Fruit fly (Drosophila melanogaster) whole organism, prepupa: Measurements from ENCODE around the gene CG3009.
A peak's percentile ranks its signal among the peaks of the same experiment; 100 is the strongest.

Source experiments
- CG10631 ChIP-seq: fragments of 200-800 bp; sonication (Bioruptor generic); optimal IDR thresholded peaks from 2 replicates; lab custom pipeline; 2016; ENCODE audit warnings: missing biosample characterization, missing genetic modification characterization
- CG10669 ChIP-seq: fragments of 200-800 bp; sonication (Bioruptor generic); optimal IDR thresholded peaks from 3 replicates; lab custom pipeline; 2018; ENCODE audit warnings: missing biosample characterization, mild to moderate bottlenecking, missing genetic modification characterization, moderate library complexity
- CG11762 ChIP-seq: fragments of 200-800 bp; sonication (Bioruptor generic); optimal IDR thresholded peaks from 3 replicates; lab custom pipeline; 2016; ENCODE audit warnings: missing biosample characterization, missing genetic modification characterization; ENCODE audit not compliant: insufficient read depth
- CG11902 ChIP-seq: fragments of 200-800 bp; sonication (Bioruptor generic); optimal IDR thresholded peaks from 3 replicates; lab custom pipeline; 2016; ENCODE audit warnings: missing biosample characterization, missing genetic modification characterization
- CG3032 ChIP-seq: fragments of 200-800 bp; optimal IDR thresholded peaks from 2 replicates; lab custom pipeline; 2019; ENCODE audit warnings: missing biosample characterization, mild to moderate bottlenecking, missing genetic modification characterization, moderate library complexity
- CG31627 ChIP-seq: fragments of 200-800 bp; sonication (Bioruptor generic); optimal IDR thresholded peaks from 3 replicates; lab custom pipeline; 2016; ENCODE audit warnings: missing biosample characterization, missing genetic modification characterization
- CG3919 ChIP-seq: fragments of 200-800 bp; sonication (Bioruptor generic); optimal IDR thresholded peaks from 3 replicates; lab custom pipeline; 2016; ENCODE audit warnings: missing biosample characterization, missing genetic modification characterization
- CG4318 ChIP-seq: fragments of 200-800 bp; sonication (Bioruptor generic); optimal IDR thresholded peaks from 3 replicates; lab custom pipeline; 2017; ENCODE audit warnings: missing biosample characterization, mild to moderate bottlenecking, missing genetic modification characterization
- CG6163 ChIP-seq: fragments of 200-800 bp; sonication (Bioruptor generic); IDR thresholded peaks from 3 replicates; pipeline ENCODE4 v1.3.6; 2022; ENCODE audit warnings: missing biosample characterization, missing genetic modification characterization
- CG6276 ChIP-seq: fragments of 200-800 bp; sonication (Bioruptor generic); optimal IDR thresholded peaks from 2 replicates; lab custom pipeline; 2017; ENCODE audit warnings: missing biosample characterization, mild to moderate bottlenecking, missing genetic modification characterization
- CG6792 ChIP-seq: fragments of 200-800 bp; sonication (Bioruptor generic); optimal IDR thresholded peaks from 3 replicates; lab custom pipeline; 2016; ENCODE audit warnings: missing biosample characterization, missing genetic modification characterization
- CG6808 ChIP-seq: fragments of 200-800 bp; sonication (Bioruptor generic); optimal IDR thresholded peaks from 3 replicates; lab custom pipeline; 2017; ENCODE audit warnings: missing biosample characterization, missing genetic modification characterization, mild to moderate bottlenecking, moderate library complexity, missing genetic modification reagents
- CG7368 ChIP-seq: fragments of 200-800 bp; sonication (Bioruptor generic); optimal IDR thresholded peaks from 3 replicates; lab custom pipeline; 2016; ENCODE audit warnings: missing biosample characterization, missing genetic modification characterization
- CG8632 ChIP-seq: fragments of 200-800 bp; sonication (Bioruptor generic); optimal IDR thresholded peaks from 3 replicates; lab custom pipeline; 2016; ENCODE audit warnings: missing biosample characterization, missing genetic modification characterization
- Eip78C ChIP-seq: fragments of 200-800 bp; sonication (Bioruptor generic); peaks from one replicate; lab custom pipeline; 2016; ENCODE audit warnings: missing biosample characterization, missing genetic modification characterization
- Eip93F ChIP-seq: fragments of 200-800 bp; sonication (Bioruptor generic); optimal IDR thresholded peaks from 2 replicates; lab custom pipeline; 2016; ENCODE audit warnings: missing biosample characterization, mild to moderate bottlenecking, missing genetic modification characterization
- Ets21C ChIP-seq: fragments of 200-800 bp; sonication (Bioruptor generic); optimal IDR thresholded peaks from 3 replicates; lab custom pipeline; 2016; ENCODE audit warnings: missing biosample characterization, missing genetic modification characterization
- Ets96B ChIP-seq: fragments of 200-800 bp; optimal IDR thresholded peaks from 2 replicates; lab custom pipeline; 2019; ENCODE audit warnings: missing biosample characterization, mild to moderate bottlenecking, missing genetic modification characterization, moderate library complexity
- Gug ChIP-seq: fragments of 200-800 bp; sonication (Bioruptor generic); IDR thresholded peaks from 2 replicates; pipeline ENCODE4 v1.3.6; 2022; ENCODE audit warnings: missing biosample characterization, missing genetic modification characterization
- Hr38 ChIP-seq: sonication (Bioruptor generic); optimal IDR thresholded peaks from 2 replicates; lab custom pipeline; 2016; ENCODE audit warnings: missing biosample characterization, missing genetic modification characterization
- Hr4 ChIP-seq: fragments of 200-800 bp; sonication (Bioruptor generic); optimal IDR thresholded peaks from 3 replicates; lab custom pipeline; 2016; ENCODE audit warnings: missing biosample characterization, missing genetic modification characterization
- Lpt ChIP-seq: fragments of 200-800 bp; sonication (Bioruptor generic); optimal IDR thresholded peaks from 3 replicates; lab custom pipeline; 2016; ENCODE audit warnings: missing biosample characterization, missing genetic modification characterization
- Smox ChIP-seq: fragments of 200-800 bp; sonication (Bioruptor generic); optimal IDR thresholded peaks from 3 replicates; lab custom pipeline; 2016; ENCODE audit warnings: missing biosample characterization, missing genetic modification characterization
- Sox102F ChIP-seq: fragments of 200-800 bp; sonication (Bioruptor generic); optimal IDR thresholded peaks from 2 replicates; lab custom pipeline; 2016; ENCODE audit warnings: missing biosample characterization, mild to moderate bottlenecking, missing genetic modification characterization
- Sox14 ChIP-seq: fragments of 200-800 bp; sonication (Bioruptor generic); optimal IDR thresholded peaks from 3 replicates; lab custom pipeline; 2016; ENCODE audit warnings: missing biosample characterization, missing genetic modification characterization
- achi ChIP-seq: fragments of 200-800 bp; sonication (Bioruptor generic); optimal IDR thresholded peaks from 3 replicates; lab custom pipeline; 2016; ENCODE audit warnings: missing biosample characterization, missing genetic modification characterization
- acj6 ChIP-seq: fragments of 200-800 bp; sonication (Bioruptor generic); optimal IDR thresholded peaks from 3 replicates; lab custom pipeline; 2016; ENCODE audit warnings: missing biosample characterization, missing genetic modification characterization
- dac ChIP-seq: fragments of 200-800 bp; sonication (Bioruptor generic); optimal IDR thresholded peaks from 2 replicates; lab custom pipeline; 2017; ENCODE audit warnings: missing biosample characterization, mild to moderate bottlenecking, missing genetic modification characterization
- dsx ChIP-seq: fragments of 200-800 bp; optimal IDR thresholded peaks from 3 replicates; lab custom pipeline; 2019; ENCODE audit warnings: missing biosample characterization, mild to moderate bottlenecking, missing genetic modification characterization, moderate library complexity; ENCODE audit not compliant: poor library complexity, severe bottlenecking
- eg ChIP-seq: fragments of 200-800 bp; sonication (Bioruptor generic); IDR thresholded peaks from 3 replicates; pipeline ENCODE4 v1.3.6; 2022; ENCODE audit warnings: missing biosample characterization, missing genetic modification characterization
- esn ChIP-seq: fragments of 200-800 bp; sonication (Bioruptor generic); optimal IDR thresholded peaks from 2 replicates; lab custom pipeline; 2016; ENCODE audit warnings: missing biosample characterization, mild to moderate bottlenecking, missing genetic modification characterization, moderate library complexity
- fd85E ChIP-seq: fragments of 200-800 bp; sonication (Bioruptor generic); optimal IDR thresholded peaks from 3 replicates; lab custom pipeline; 2016; ENCODE audit warnings: missing biosample characterization, missing genetic modification characterization
- lz ChIP-seq: fragments of 200-800 bp; sonication (Bioruptor generic); optimal IDR thresholded peaks from 3 replicates; lab custom pipeline; 2016; ENCODE audit warnings: missing biosample characterization, missing genetic modification characterization
- net ChIP-seq: fragments of 200-800 bp; sonication (Bioruptor generic); optimal IDR thresholded peaks from 3 replicates; lab custom pipeline; 2016; ENCODE audit warnings: missing biosample characterization, missing genetic modification characterization
- pdm3 ChIP-seq: fragments of 200-800 bp; sonication (Bioruptor generic); optimal IDR thresholded peaks from 3 replicates; lab custom pipeline; 2016; ENCODE audit warnings: missing biosample characterization, missing genetic modification characterization
- spab ChIP-seq: fragments of 200-800 bp; sonication (Bioruptor generic); optimal IDR thresholded peaks from 2 replicates; lab custom pipeline; 2017; ENCODE audit warnings: missing biosample characterization, mild to moderate bottlenecking, missing genetic modification characterization, missing genetic modification reagents
- ss ChIP-seq, 2 experiments: fragments of 200-800 bp; sonication (Bioruptor generic); optimal IDR thresholded peaks; 2 replicates in 1 of 2; 3 replicates in 1 of 2; lab custom pipeline; 2017 to 2018; ENCODE audit warnings: mild to moderate bottlenecking in 2 of 2, missing biosample characterization in 2 of 2, missing genetic modification characterization in 2 of 2, moderate library complexity in 1 of 2

The CG3009 gene

DNA sequence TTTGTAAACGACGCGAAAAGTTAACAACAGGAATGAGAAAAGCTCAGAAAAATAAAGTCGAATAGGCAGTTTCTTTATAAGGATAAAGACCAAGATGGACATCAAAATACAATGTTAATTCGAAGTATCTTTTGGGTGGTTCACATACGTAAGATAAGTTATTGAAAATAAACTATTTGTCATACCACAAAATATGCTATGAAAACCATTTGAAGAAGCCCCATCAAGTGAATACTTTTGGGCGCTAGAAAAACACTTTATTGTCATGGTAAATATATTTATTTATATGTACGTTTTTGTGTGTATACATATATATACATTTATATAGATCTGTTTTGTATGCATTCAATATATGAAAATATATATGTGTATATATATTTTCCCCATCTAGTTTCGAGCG, 8.6 kb downstream of the CG3009 start:
- no peak for TF ChIP-seq CG8632 (GFP tag; lab: Kevin White, UChicago)
- no peak for TF ChIP-seq net
- no peak for TF ChIP-seq Eip78C
- TF ChIP-seq Ets21C (GFP tag; lab: Kevin White, UChicago): no peak

DNA sequence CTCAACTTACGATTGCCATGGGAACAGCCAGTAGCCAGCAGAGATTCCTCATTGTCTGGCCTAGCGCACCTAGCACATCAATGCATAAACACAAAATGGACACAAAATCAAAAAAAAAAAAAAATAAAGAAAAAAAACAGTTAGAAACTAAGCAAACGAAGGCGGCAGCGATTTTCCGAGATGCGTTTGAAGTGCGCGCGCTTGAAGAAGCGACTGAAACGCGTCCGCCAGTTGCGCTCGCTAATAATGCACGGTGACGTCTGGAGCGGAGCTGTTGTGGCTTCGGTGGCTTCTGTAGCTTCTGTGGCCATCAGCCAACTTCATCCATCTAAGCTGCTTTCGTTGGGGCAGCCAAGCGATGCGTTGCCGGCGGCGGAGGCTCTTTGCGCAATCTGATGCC, 12.1 kb downstream of the CG3009 start, which contains the start of gene CG15473:
TSS of gene CG15473 (minus strand) at position 101 of the 400 bp plus-strand sequence.
- no peak for TF ChIP-seq fd85E (GFP tag; lab: Kevin White, UChicago)

DNA sequence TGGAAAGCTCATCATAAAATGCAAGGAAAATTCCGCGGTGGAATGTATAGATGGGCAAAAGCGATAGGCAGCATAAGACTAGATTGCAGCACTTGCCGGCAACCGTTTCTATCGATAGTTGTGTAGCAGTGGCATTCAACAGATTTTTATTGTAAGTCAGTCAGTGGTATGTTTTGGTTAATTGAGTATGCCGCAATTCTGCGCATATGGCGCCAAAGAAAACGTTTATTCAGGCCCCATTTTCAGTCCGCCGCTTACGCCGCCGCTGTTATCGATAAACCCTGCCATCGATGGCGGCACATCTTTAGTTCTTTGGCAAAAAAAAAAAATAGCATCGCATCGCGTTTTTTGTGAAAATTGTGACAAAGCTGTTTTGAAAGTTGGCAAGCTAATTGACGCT, 16.7 kb downstream of the CG3009 start, which contains the start of the genes Cbp80 and Torsin:
TSS of gene Cbp80 (plus strand) at position 265 of the 400 bp plus-strand sequence.
TSS of gene Torsin (minus strand) at position 282 of the 400 bp plus-strand sequence.
- TF ChIP-seq CG6163 (GFP tag; lab: Robert Waterston, UW) (no peak; the same call in 2 of the 3 replicates), Sox102F (GFP tag; lab: Kevin White, UChicago) (no peak), dac (GFP tag; lab: Kevin White, UChicago) (no peak), CG11902 (GFP tag; lab: Kevin White, UChicago) (no peak), Ets96B (tag; lab: Kevin White, UChicago) (no peak), Sox14 (GFP tag; lab: Kevin White, UChicago) (no peak), acj6 (GFP tag; lab: Kevin White, UChicago) (no peak), CG31627 (peak; percentile 22), CG3032 (peak; percentile 2), Smox (GFP tag; lab: Kevin White, UChicago) (no peak), pdm3 (GFP tag; lab: Kevin White, UChicago) (no peak), CG6792 (no peak), CG10631 (GFP tag; lab: Kevin White, UChicago) (no peak), fd85E (GFP tag; lab: Kevin White, UChicago) (no peak), achi (no peak), spab (GFP tag; lab: Kevin White, UChicago) (no peak), esn (GFP tag; lab: Kevin White, UChicago) (peak; percentile 38), eg (GFP tag; lab: Robert Waterston, UW) (no peak), CG6808 (peak; percentile 52), Ets21C (GFP tag; lab: Kevin White, UChicago) (no peak), dsx (no peak), Hr4 (GFP tag; lab: Kevin White, UChicago) (no peak), Lpt (GFP tag; lab: Kevin White, UChicago) (no peak), lz (GFP tag; lab: Kevin White, UChicago) (peak; percentile 29), CG7368 (GFP tag; lab: Kevin White, UChicago) (no peak), CG3919 (GFP tag; lab: Kevin White, UChicago) (no peak), Gug (GFP tag; lab: Robert Waterston, UW) (no peak), CG6276 (no peak)

DNA sequence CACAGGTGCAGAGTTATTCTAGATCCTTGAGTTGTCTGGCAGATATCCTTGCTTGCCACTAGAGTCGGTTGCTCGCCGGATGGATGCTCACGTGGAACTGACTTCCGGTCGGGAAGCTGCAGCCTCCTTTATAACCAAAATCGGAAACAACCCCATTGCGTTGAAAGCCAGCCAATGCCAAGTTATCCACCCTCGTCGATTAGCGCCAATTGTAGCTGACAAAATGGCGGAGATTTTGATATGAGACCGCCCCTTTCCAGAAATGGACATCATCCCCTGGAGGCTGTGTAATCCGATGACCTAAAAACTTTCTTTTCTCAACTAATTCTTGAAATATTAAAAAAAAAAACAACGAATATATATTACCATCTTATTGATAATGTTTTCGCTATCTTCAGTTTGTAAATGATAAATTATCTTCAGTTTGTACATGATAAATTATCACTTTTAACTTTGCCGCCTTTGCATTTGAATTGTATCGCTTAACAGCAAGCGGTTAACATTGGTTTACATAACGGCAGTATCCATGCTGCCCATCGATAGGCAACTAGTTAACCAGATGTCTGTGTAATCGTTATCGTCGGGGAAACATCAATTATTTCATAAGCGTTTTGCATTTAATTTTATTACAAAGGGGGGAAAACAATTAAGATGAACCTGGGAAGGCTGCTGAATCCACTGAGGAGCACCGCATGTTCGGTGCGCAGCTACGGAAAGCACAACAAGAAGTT, 19.0 kb downstream of the CG3009 start, which contains the start of the genes HLH4C and mRpL30:
TSS of gene HLH4C (minus strand) at position 99 of the 731 bp plus-strand sequence.
TSS of gene mRpL30 (plus strand) at position 556 of the 731 bp plus-strand sequence.
- TF ChIP-seq fd85E (GFP tag; lab: Kevin White, UChicago): no peak
- peak; percentile 99 for TF ChIP-seq CG6808

DNA sequence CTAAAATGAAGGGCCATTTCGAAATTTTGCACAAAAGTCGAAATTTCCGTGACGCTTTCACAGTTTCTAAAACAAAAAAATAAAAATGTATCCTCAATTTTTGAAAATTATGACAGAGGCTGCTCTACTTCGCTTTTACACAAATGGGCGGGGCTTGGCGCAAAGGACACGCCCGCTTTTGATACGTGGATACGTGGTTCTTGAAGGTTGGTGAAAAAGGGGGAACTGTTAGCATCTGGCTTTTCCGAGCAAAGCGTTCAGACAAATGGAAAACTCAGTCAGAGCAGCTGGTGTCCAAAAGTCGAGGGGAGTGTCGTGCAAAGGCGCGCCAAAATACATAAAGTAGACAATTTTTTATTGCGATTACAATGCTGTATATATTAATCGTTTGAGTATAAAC, 21.7 kb downstream of the CG3009 start, which contains the start of gene CG3062:
TSS of gene CG3062 (minus strand) at position 101 of the 400 bp plus-strand sequence.
- TF ChIP-seq CG3919 (GFP tag; lab: Kevin White, UChicago): no peak
- no peak for TF ChIP-seq Sox14 (GFP tag; lab: Kevin White, UChicago)
- TF ChIP-seq CG10669 (GFP tag; lab: Kevin White, UChicago): no peak
- no peak for TF ChIP-seq Ets21C (GFP tag; lab: Kevin White, UChicago)
- no peak for TF ChIP-seq Sox102F (GFP tag; lab: Kevin White, UChicago)
- TF ChIP-seq Lpt (GFP tag; lab: Kevin White, UChicago): no peak
- no peak for TF ChIP-seq CG6163 (GFP tag; lab: Robert Waterston, UW)
- TF ChIP-seq esn (GFP tag; lab: Kevin White, UChicago): no peak
- TF ChIP-seq dac (GFP tag; lab: Kevin White, UChicago): no peak
- TF ChIP-seq CG3032: no peak
- TF ChIP-seq CG11762: no peak
- no peak for TF ChIP-seq CG8632 (GFP tag; lab: Kevin White, UChicago)
- TF ChIP-seq CG4318 (GFP tag; lab: Kevin White, UChicago): no peak
- TF ChIP-seq ss (GFP tag; optimal IDR thresholded peaks at IDR 0.05; lab: Kevin White, UChicago): no peak
- no peak for TF ChIP-seq Hr4 (GFP tag; lab: Kevin White, UChicago)
- TF ChIP-seq Hr38 (GFP tag; lab: Kevin White, UChicago): no peak
- no peak for TF ChIP-seq Eip93F
- TF ChIP-seq, all 60 proteins: peak for 0
